Worm (Caenorhabditis elegans) whole organism, early embryonic: ENCODE results near the gene C43H6.12.

Experiments used
- aly-1 ChIP-seq: sonication (generic microtip); optimal IDR thresholded peaks from 2 replicates; lab custom pipeline; 2016; ENCODE audit warnings: missing genetic modification characterization, missing compliant biosample characterization
- ama-1 ChIP-seq: fragments of 150-350 bp; optimal IDR thresholded peaks from 2 replicates; lab custom pipeline; 2014
- ceh-36 ChIP-seq: sonication (generic microtip); optimal IDR thresholded peaks from 2 replicates; lab custom pipeline; 2016; ENCODE audit warnings: missing genetic modification characterization, inconsistent platforms, missing compliant biosample characterization
- ets-7 ChIP-seq: sonication (generic microtip); optimal IDR thresholded peaks from 2 replicates; lab custom pipeline; 2016; ENCODE audit warnings: missing genotype, missing genetic modification characterization, missing compliant biosample characterization
- flt-1 ChIP-seq: fragments of 200-800 bp; sonication (Bioruptor generic); IDR thresholded peaks from 2 replicates; pipeline ENCODE4 v1.3.6; 2022; ENCODE audit warnings: missing genetic modification characterization, missing compliant biosample characterization
- hmbx-1 ChIP-seq: sonication (generic microtip); optimal IDR thresholded peaks from 2 replicates; lab custom pipeline; 2016; ENCODE audit warnings: mild to moderate bottlenecking, missing genetic modification characterization, missing compliant biosample characterization
- hmg-4 ChIP-seq: fragments of 200-800 bp; sonication (Bioruptor generic); optimal IDR thresholded peaks from 2 replicates; lab custom pipeline; 2018; ENCODE audit warnings: mild to moderate bottlenecking, missing genetic modification characterization, missing compliant biosample characterization
- hnd-1 ChIP-seq: sonication (generic microtip); optimal IDR thresholded peaks from 2 replicates; lab custom pipeline; 2016; ENCODE audit warnings: missing genetic modification characterization, missing compliant biosample characterization
- scrt-1 ChIP-seq: fragments of 200-800 bp; sonication (Bioruptor generic); IDR thresholded peaks from 2 replicates; pipeline ENCODE4 v1.3.6; 2022; ENCODE audit warnings: missing genetic modification characterization, missing compliant biosample characterization
- tbx-11 ChIP-seq: fragments of 200-800 bp; sonication (Bioruptor generic); IDR thresholded peaks from 2 replicates; pipeline ENCODE4 v1.3.6; 2022; ENCODE audit warnings: missing genetic modification characterization, missing compliant biosample characterization
- tbx-37 ChIP-seq: fragments of 200-800 bp; sonication (Bioruptor generic); conservative IDR thresholded peaks from 2 replicates; pipeline ENCODE4 v1.3.6; 2022; ENCODE audit warnings: missing genetic modification reagents, missing genetic modification characterization, missing compliant biosample characterization
- tra-4 ChIP-seq: sonication (generic microtip); optimal IDR thresholded peaks from 2 replicates; lab custom pipeline; 2017; ENCODE audit warnings: missing genetic modification characterization, missing compliant biosample characterization

- TF ChIP-seq hmg-4 (GFP tag; lab: Kevin White, UChicago) (no peak), hnd-1 (tag; lab: Kevin White, UChicago) (no peak), ets-7 (tag; lab: Kevin White, UChicago) (no peak), ama-1 (no peak), tbx-11 (no peak), tra-4 (tag; lab: Kevin White, UChicago) (no peak), flt-1 (no peak), scrt-1 (GFP tag; lab: Robert Waterston, UW) (no peak), ceh-36 (no peak), tbx-37 (no peak), hmbx-1 (tag; lab: Kevin White, UChicago) (no peak), aly-1 (tag; lab: Kevin White, UChicago) (no peak)
Observed at ce11 chrX:2375300-2376035, 33.9 kb upstream of the C43H6.12 start, which contains the start of gene F47G3.3.
